Fruit fly (Drosophila melanogaster): ENCODE results near the gene Hsc70-1.

The Hsc70-1 gene

dm6 chr3L:13957212-13957668 lies 16.6 kb upstream of the Hsc70-1 start (continued):
- TF ChIP-seq CG14667 (GFP tag; IDR thresholded peaks at IDR 0.05) (no peak), GATAe (GFP tag; conservative IDR thresholded peaks at IDR 0.05) (no peak), CG4404 (GFP tag; IDR thresholded peaks at IDR 0.05) (no peak; the same call in 1 of the 2 replicates), Tbp (GFP tag; optimal IDR thresholded peaks at IDR 0.05) (no peak), hth (optimal IDR thresholded peaks at IDR 0.05) (no peak), kay (GFP tag; optimal IDR thresholded peaks at IDR 0.05) (peak; percentile 18), CG4328 (GFP tag; optimal IDR thresholded peaks at IDR 0.05) (peak; percentile 44), Atf-2 (GFP tag; optimal IDR thresholded peaks at IDR 0.05) (peak; percentile 51), CG11247 (GFP tag; IDR thresholded peaks at IDR 0.05) (no peak), slp2 (GFP tag; optimal IDR thresholded peaks at IDR 0.05) (no peak), Meics (GFP tag; optimal IDR thresholded peaks at IDR 0.05) (peak; percentile 91), pb (GFP tag; optimal IDR thresholded peaks at IDR 0.05) (no peak), Jarid2 (GFP tag; optimal IDR thresholded peaks at IDR 0.05) (peak; percentile 53), CG3726 (GFP tag; IDR thresholded peaks at IDR 0.05) (no peak), C15 (GFP tag; IDR thresholded peaks at IDR 0.05) (no peak), CG12391 (tag; optimal IDR thresholded peaks at IDR 0.05) (peak; percentile 82), CG13123 (GFP tag; optimal IDR thresholded peaks at IDR 0.05) (no peak), Hmr (GFP tag; optimal IDR thresholded peaks at IDR 0.05) (no peak), CkIIα-i1 (GFP tag; IDR thresholded peaks at IDR 0.05) (no peak), wek (GFP tag; optimal IDR thresholded peaks at IDR 0.05) (no peak), CG3838 (GFP tag; optimal IDR thresholded peaks at IDR 0.05) (no peak), CG17385 (GFP tag; optimal IDR thresholded peaks at IDR 0.05) (peak; percentile 70), Mad (GFP tag; optimal IDR thresholded peaks at IDR 0.05) (peak; percentile 39), Blimp-1 (GFP tag; optimal IDR thresholded peaks at IDR 0.05) (peak; percentile 82), CG3995 (GFP tag; optimal IDR thresholded peaks at IDR 0.05) (no peak), CG7839 (tag; optimal IDR thresholded peaks at IDR 0.05) (peak; percentile 76), br (optimal IDR thresholded peaks at IDR 0.05) (no peak), CG8478 (optimal IDR thresholded peaks at IDR 0.05) (no peak), Hand (GFP tag; optimal IDR thresholded peaks at IDR 0.05) (no peak), z (GFP tag; IDR thresholded peaks at IDR 0.05) (no peak), Mrtf (GFP tag; IDR thresholded peaks at IDR 0.05) (no peak), tin (GFP tag; optimal IDR thresholded peaks at IDR 0.05) (peak; percentile 63), CG9797 (GFP tag; optimal IDR thresholded peaks at IDR 0.05) (no peak), CG8944 (GFP tag; optimal IDR thresholded peaks at IDR 0.05) (no peak), psq (GFP tag; optimal IDR thresholded peaks at IDR 0.05) (peak; percentile 45), knrl (GFP tag; IDR thresholded peaks at IDR 0.05; ENCODE audit: partially characterized antibody) (no peak), CG12744 (GFP tag; optimal IDR thresholded peaks at IDR 0.05) (no peak), ems (GFP tag; optimal IDR thresholded peaks at IDR 0.05) (no peak), kah (GFP tag; optimal IDR thresholded peaks at IDR 0.05) (peak; percentile 18), CG1603 (tag; optimal IDR thresholded peaks at IDR 0.05) (peak; percentile 3), cato (GFP tag; optimal IDR thresholded peaks at IDR 0.05; ENCODE audit: borderline replicate concordance) (peak; percentile 19), CG11504 (tag; optimal IDR thresholded peaks at IDR 0.05) (peak; percentile 89), al (GFP tag; IDR thresholded peaks at IDR 0.05) (no peak), CG1832 (GFP tag; optimal IDR thresholded peaks at IDR 0.05) (no peak), ranshi (GFP tag; IDR thresholded peaks at IDR 0.05) (peak; percentile 41; the same call in 1 of the 2 replicates), gfzf (GFP tag; optimal IDR thresholded peaks at IDR 0.05) (no peak), ttk (GFP tag; IDR thresholded peaks at IDR 0.05) (peak; percentile 51; the same call in 1 of the 2 replicates), CG12071 (GFP tag; optimal IDR thresholded peaks at IDR 0.05) (no peak), Hr3 (GFP tag; optimal IDR thresholded peaks at IDR 0.05) (peak; percentile 76), CG10267 (tag; optimal IDR thresholded peaks at IDR 0.05) (peak; percentile 79), CG17912 (GFP tag; optimal IDR thresholded peaks at IDR 0.05) (no peak), H2.0 (GFP tag; IDR thresholded peaks at IDR 0.05) (no peak; the same call in 1 of the 2 replicates), CG16779 (GFP tag; IDR thresholded peaks at IDR 0.05) (no peak)

Data from whole organism, embryonic.